Fruit fly (Drosophila melanogaster) whole organism, embryonic: ENCODE measurements around the gene mRpS11.

Source experiments
- Atf3 ChIP-seq: fragments of 200-800 bp; sonication (Bioruptor generic); optimal IDR thresholded peaks from 3 replicates; lab custom pipeline; 2016; ENCODE audit warnings: missing biosample characterization, missing genetic modification characterization
- Awh ChIP-seq: fragments of 200-800 bp; sonication (Bioruptor generic); IDR thresholded peaks from 2 replicates; pipeline ENCODE4, ENCODE4 v1.3.6; 2022; ENCODE audit warnings: missing biosample characterization, missing genetic modification characterization
- C15 ChIP-seq: fragments of 200-800 bp; sonication (Bioruptor generic); IDR thresholded peaks from 3 replicates; pipeline ENCODE4 v1.3.6; 2022; ENCODE audit warnings: missing biosample characterization, missing genetic modification characterization
- CG10209 ChIP-seq: fragments of 200-800 bp; sonication (Bioruptor generic); optimal IDR thresholded peaks from 3 replicates; lab custom pipeline; 2017; ENCODE audit warnings: missing biosample characterization, mild to moderate bottlenecking, missing genetic modification characterization, missing genetic modification reagents
- CG11247 ChIP-seq: fragments of 200-800 bp; sonication (Bioruptor generic); IDR thresholded peaks from 2 replicates; pipeline ENCODE4 v1.3.6; 2022; ENCODE audit warnings: missing biosample characterization, missing genetic modification characterization
- CG12236 ChIP-seq: fragments of 200-800 bp; sonication (Bioruptor generic); optimal IDR thresholded peaks from 2 replicates; lab custom pipeline; 2016; ENCODE audit warnings: missing biosample characterization, missing genetic modification characterization
- CG1233 ChIP-seq: fragments of 200-800 bp; sonication (Bioruptor generic); optimal IDR thresholded peaks from 4 replicates; lab custom pipeline; 2018; ENCODE audit warnings: missing biosample characterization, mild to moderate bottlenecking, missing genetic modification characterization
- CG12744 ChIP-seq: fragments of 200-800 bp; sonication (Bioruptor generic); optimal IDR thresholded peaks from 2 replicates; lab custom pipeline; 2016; ENCODE audit warnings: missing biosample characterization, missing genetic modification characterization
- CG13424 ChIP-seq: fragments of 200-800 bp; sonication (Bioruptor generic); optimal IDR thresholded peaks from 2 replicates; lab custom pipeline; 2019; ENCODE audit warnings: missing biosample characterization, mild to moderate bottlenecking, missing genetic modification characterization, moderate library complexity
- CG14667 ChIP-seq: fragments of 200-800 bp; sonication (Bioruptor generic); IDR thresholded peaks from 2 replicates; pipeline ENCODE4 v1.3.6; 2022; ENCODE audit warnings: missing biosample characterization, missing genetic modification characterization
- CG14710 ChIP-seq: fragments of 200-800 bp; sonication (Bioruptor generic); optimal IDR thresholded peaks from 3 replicates; lab custom pipeline; 2019; ENCODE audit warnings: missing biosample characterization, mild to moderate bottlenecking, missing genetic modification characterization, moderate library complexity
- CG16813 ChIP-seq: fragments of 200-800 bp; sonication (Bioruptor generic); IDR thresholded peaks from 3 replicates; pipeline ENCODE4 v1.3.6; 2022; ENCODE audit warnings: missing biosample characterization, missing genetic modification characterization; ENCODE audit not compliant: partially characterized antibody
- CG16815 ChIP-seq: fragments of 200-800 bp; sonication (Bioruptor generic); optimal IDR thresholded peaks from 3 replicates; lab custom pipeline; 2017; ENCODE audit warnings: missing biosample characterization, mild to moderate bottlenecking, missing genetic modification characterization
- CG18619 ChIP-seq: fragments of 200-800 bp; sonication (Bioruptor generic); optimal IDR thresholded peaks from 3 replicates; lab custom pipeline; 2017; ENCODE audit warnings: missing biosample characterization, mild to moderate bottlenecking, missing genetic modification characterization
- CG2875 ChIP-seq: fragments of 200-800 bp; sonication (Bioruptor generic); optimal IDR thresholded peaks from 2 replicates; lab custom pipeline; 2017; ENCODE audit warnings: missing biosample characterization, mild to moderate bottlenecking, missing genetic modification characterization, missing genetic modification reagents
- CG2889 ChIP-seq: fragments of 200-800 bp; sonication (Bioruptor generic); IDR thresholded peaks from 3 replicates; pipeline ENCODE4 v1.3.6; 2022; ENCODE audit warnings: missing biosample characterization, missing genetic modification characterization
- CG32532 ChIP-seq: fragments of 200-800 bp; sonication (Bioruptor generic); IDR thresholded peaks from 2 replicates; pipeline ENCODE4 v1.3.6; 2022; ENCODE audit warnings: missing biosample characterization, missing genetic modification characterization
- CG34422 ChIP-seq: fragments of 200-800 bp; sonication (Bioruptor generic); IDR thresholded peaks from 3 replicates; pipeline ENCODE4 v1.3.6; 2022; ENCODE audit warnings: missing biosample characterization, missing genetic modification characterization
- CG4424 ChIP-seq: fragments of 200-800 bp; sonication (Bioruptor generic); optimal IDR thresholded peaks from 3 replicates; lab custom pipeline; 2016; ENCODE audit warnings: missing biosample characterization, missing genetic modification characterization
- CG5953 ChIP-seq: fragments of 200-800 bp; sonication (Bioruptor generic); IDR thresholded peaks from 2 replicates; pipeline ENCODE4 v1.3.6; 2022; ENCODE audit warnings: missing biosample characterization, missing genetic modification characterization
- CG6813 ChIP-seq: fragments of 200-800 bp; sonication (Bioruptor generic); optimal IDR thresholded peaks from 2 replicates; lab custom pipeline; 2017; ENCODE audit warnings: missing biosample characterization, missing genetic modification characterization, mild to moderate bottlenecking, moderate library complexity, missing genetic modification reagents
- CG9727 ChIP-seq: fragments of 200-800 bp; sonication (Bioruptor generic); optimal IDR thresholded peaks from 3 replicates; lab custom pipeline; 2017; ENCODE audit warnings: missing biosample characterization, mild to moderate bottlenecking, missing genetic modification characterization
- CG9817 ChIP-seq: fragments of 200-800 bp; sonication (Bioruptor generic); optimal IDR thresholded peaks from 2 replicates; lab custom pipeline; 2018; ENCODE audit warnings: missing biosample characterization, mild to moderate bottlenecking, missing genetic modification characterization, moderate library complexity
- Dfd ChIP-seq, 2 experiments: fragments of >200 bp; optimal IDR thresholded peaks; 2 replicates each; lab custom pipeline; 2017; ENCODE audit warnings: missing biosample characterization in 2 of 2, missing genetic modification characterization in 2 of 2
- NC2α ChIP-seq: fragments of 200-800 bp; sonication (Bioruptor generic); optimal IDR thresholded peaks from 2 replicates; lab custom pipeline; 2016; ENCODE audit warnings: missing biosample characterization, missing genetic modification characterization
- NC2β ChIP-seq: fragments of 200-800 bp; sonication (Bioruptor generic); optimal IDR thresholded peaks from 2 replicates; lab custom pipeline; 2016; ENCODE audit warnings: missing biosample characterization, missing genetic modification characterization
- Neu2 ChIP-seq: fragments of 200-800 bp; sonication (Bioruptor generic); optimal IDR thresholded peaks from 3 replicates; lab custom pipeline; 2016; ENCODE audit warnings: missing biosample characterization, missing genetic modification characterization, borderline replicate concordance
- Oli ChIP-seq: fragments of 200-800 bp; sonication (Bioruptor generic); optimal IDR thresholded peaks from 2 replicates; lab custom pipeline; 2018; ENCODE audit warnings: missing biosample characterization, mild to moderate bottlenecking, missing genetic modification characterization, moderate library complexity
- Tbp ChIP-seq: fragments of >200 bp; optimal IDR thresholded peaks from 2 replicates; lab custom pipeline; 2018; ENCODE audit warnings: missing biosample characterization, missing genetic modification characterization
- Xbp1 ChIP-seq: fragments of 200-800 bp; sonication (Bioruptor generic); optimal IDR thresholded peaks from 3 replicates; lab custom pipeline; 2016; ENCODE audit warnings: missing biosample characterization, mild to moderate bottlenecking, missing genetic modification characterization
- ara ChIP-seq: fragments of 200-800 bp; sonication (Bioruptor generic); IDR thresholded peaks from 2 replicates; pipeline ENCODE4 v1.3.6; 2022; ENCODE audit warnings: missing biosample characterization, missing genetic modification characterization
- croc ChIP-seq: fragments of 200-800 bp; sonication (Bioruptor generic); conservative IDR thresholded peaks from 3 replicates; pipeline ENCODE4 v1.3.6; 2022; ENCODE audit warnings: missing biosample characterization, missing genetic modification characterization
- crp ChIP-seq, 2 experiments: fragments of 200-800 bp; sonication (Bioruptor generic); optimal IDR thresholded peaks; 2 replicates in 1 of 2; 3 replicates in 1 of 2; lab custom pipeline; 2017; ENCODE audit warnings: missing biosample characterization in 2 of 2, missing genetic modification characterization in 2 of 2, mild to moderate bottlenecking in 1 of 2, moderate library complexity in 1 of 2
- gem ChIP-seq: fragments of 200-800 bp; sonication (Bioruptor generic); optimal IDR thresholded peaks from 2 replicates; lab custom pipeline; 2019; ENCODE audit warnings: missing biosample characterization, mild to moderate bottlenecking, missing genetic modification characterization, moderate library complexity
- grn ChIP-seq: fragments of 200-800 bp; sonication (Bioruptor generic); optimal IDR thresholded peaks from 3 replicates; lab custom pipeline; 2017; ENCODE audit warnings: missing biosample characterization, missing genetic modification characterization
- kah ChIP-seq: fragments of 200-800 bp; sonication (Bioruptor generic); optimal IDR thresholded peaks from 2 replicates; lab custom pipeline; 2018; ENCODE audit warnings: missing biosample characterization, mild to moderate bottlenecking, missing genetic modification characterization
- lilli ChIP-seq: fragments of 200-800 bp; sonication (Bioruptor generic); optimal IDR thresholded peaks from 3 replicates; lab custom pipeline; 2016; ENCODE audit warnings: missing biosample characterization, missing genetic modification characterization
- lola ChIP-seq, 3 experiments: fragments of >200 bp in 2 of 3; fragments of 200-800 bp in 1 of 3; sonication (Bioruptor generic) in 1 of 3; optimal IDR thresholded peaks; 2 replicates each; lab custom pipeline; 2017 to 2019; ENCODE audit warnings: missing biosample characterization in 3 of 3, missing genetic modification characterization in 3 of 3, mild to moderate bottlenecking in 1 of 3, moderate library complexity in 1 of 3
- mirr ChIP-seq: fragments of 200-800 bp; sonication (Bioruptor generic); optimal IDR thresholded peaks from 3 replicates; lab custom pipeline; 2018; ENCODE audit warnings: missing biosample characterization, mild to moderate bottlenecking, missing genetic modification characterization
- prd ChIP-seq, 3 experiments: fragments of >200 bp in 2 of 3; fragments of 200-800 bp in 1 of 3; sonication (Bioruptor generic) in 1 of 3; optimal IDR thresholded peaks in 2 of 3; IDR thresholded peaks in 1 of 3; 2 replicates in 2 of 3; 3 replicates in 1 of 3; pipeline versions ENCODE4 v1.3.6 to Lab custom; 2017 to 2022; ENCODE audit warnings: missing biosample characterization in 1 of 3, missing genetic modification characterization in 1 of 3
- sc ChIP-seq, 3 experiments: fragments of >200 bp in 2 of 3; fragments of 200-800 bp in 1 of 3; sonication (Bioruptor generic) in 1 of 3; optimal IDR thresholded peaks; 2 replicates in 2 of 3; 3 replicates in 1 of 3; lab custom pipeline; 2017; ENCODE audit warnings: mild to moderate bottlenecking in 1 of 3, missing biosample characterization in 1 of 3, missing genetic modification characterization in 1 of 3, missing genetic modification reagents in 1 of 3
- schlank ChIP-seq: fragments of 200-800 bp; sonication (Bioruptor generic); optimal IDR thresholded peaks from 2 replicates; lab custom pipeline; 2018; ENCODE audit warnings: missing biosample characterization, mild to moderate bottlenecking, missing genetic modification characterization
- sens ChIP-seq: fragments of 200-800 bp; sonication (Bioruptor generic); peaks from one replicate; lab custom pipeline; 2016; ENCODE audit warnings: missing biosample characterization, missing genetic modification characterization
- slou ChIP-seq: fragments of 200-800 bp; sonication (Bioruptor generic); optimal IDR thresholded peaks from 3 replicates; lab custom pipeline; 2016; ENCODE audit warnings: missing biosample characterization, missing genetic modification characterization
- tgo ChIP-seq: fragments of 200-800 bp; sonication (Bioruptor generic); IDR thresholded peaks from 3 replicates; pipeline ENCODE4 v1.3.6; 2022; ENCODE audit warnings: missing biosample characterization, missing genetic modification characterization
- tio ChIP-seq: fragments of 200-800 bp; sonication (Bioruptor generic); optimal IDR thresholded peaks from 2 replicates; lab custom pipeline; 2017; ENCODE audit warnings: missing biosample characterization, missing genetic modification characterization, inconsistent platforms
- trem ChIP-seq: fragments of 200-800 bp; optimal IDR thresholded peaks from 3 replicates; lab custom pipeline; 2019; ENCODE audit warnings: missing biosample characterization, mild to moderate bottlenecking, missing genetic modification characterization, moderate library complexity
- zfh1 ChIP-seq: fragments of 200-800 bp; sonication (Bioruptor generic); IDR thresholded peaks from 3 replicates; pipeline ENCODE4 v1.3.6; 2022; ENCODE audit warnings: missing biosample characterization, missing genetic modification characterization

mRpS11 gene

DNA sequence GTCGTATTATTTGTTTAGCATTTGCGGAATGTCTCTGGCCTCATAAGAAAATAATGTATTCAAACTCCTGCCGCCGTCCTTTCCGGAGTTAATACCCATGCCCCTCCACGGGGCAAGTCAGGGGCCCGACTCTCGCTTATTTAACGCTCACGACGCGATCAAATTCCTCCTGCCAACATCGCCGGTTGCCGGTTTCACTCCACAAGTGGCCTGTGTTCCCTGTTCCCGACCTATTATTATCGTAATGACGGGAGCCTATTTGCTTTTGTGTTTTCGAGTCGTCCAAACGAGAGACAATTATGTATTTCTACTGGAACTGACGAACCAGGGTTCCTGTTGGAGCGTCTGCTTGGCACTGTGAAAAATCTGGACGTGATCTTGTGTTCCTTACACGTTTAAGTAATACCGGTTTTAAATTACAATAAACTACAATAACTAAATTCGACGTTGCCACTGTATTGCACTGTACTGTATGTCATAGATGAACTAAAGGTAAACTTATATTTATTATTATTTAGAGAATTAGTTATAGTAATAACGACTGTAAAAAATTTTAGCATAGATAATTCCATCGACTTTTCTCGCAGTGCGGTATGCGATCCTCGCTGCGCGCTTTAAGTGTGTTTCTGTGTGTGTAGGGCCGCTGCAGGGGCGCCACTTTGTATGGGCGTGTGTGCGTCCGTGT, 19.9 kb upstream of the mRpS11 start (continued):
- no peak for TF ChIP-seq NC2α (GFP tag; lab: Kevin White, UChicago)
- TF ChIP-seq tio (GFP tag; lab: Kevin White, UChicago), result peak; percentile 36
- no peak for TF ChIP-seq Dfd (GFP tag; optimal IDR thresholded peaks at IDR 0.05; lab: Kevin White, UChicago)
- TF ChIP-seq CG9817, result no peak
- no peak for TF ChIP-seq Awh (GFP tag; lab: Robert Waterston, UW)
- peak; percentile 25 for TF ChIP-seq Xbp1 (GFP tag; lab: Kevin White, UChicago)
- peak; percentile 78 for TF ChIP-seq sens (GFP tag; lab: Kevin White, UChicago)
- TF ChIP-seq CG18619 (GFP tag; lab: Kevin White, UChicago), result peak; percentile 6
- peak; percentile 68; the same call in 2 of the 3 replicates for TF ChIP-seq CG34422
- TF ChIP-seq CG5953 (GFP tag; lab: Robert Waterston, UW), result no peak
- TF ChIP-seq sc (optimal IDR thresholded peaks at IDR 0.05; lab: Kevin White, UChicago), result no peak
- no peak for TF ChIP-seq sc (GFP tag; optimal IDR thresholded peaks at IDR 0.05; lab: Kevin White, UChicago)
- TF ChIP-seq CG32532 (GFP tag; lab: Robert Waterston, UW), result no peak
- TF ChIP-seq CG12236 (GFP tag; lab: Kevin White, UChicago), result no peak
- no peak for TF ChIP-seq C15 (GFP tag; lab: Robert Waterston, UW)
- TF ChIP-seq CG1233 (GFP tag; lab: Kevin White, UChicago), result peak; percentile 56
- TF ChIP-seq Oli, result peak; percentile 32
- peak; percentile 3 for TF ChIP-seq Atf3 (GFP tag; lab: Kevin White, UChicago)
- TF ChIP-seq crp (GFP tag; optimal IDR thresholded peaks at IDR 0.05; lab: Kevin White, UChicago), result no peak
- no peak for TF ChIP-seq mirr (GFP tag; lab: Kevin White, UChicago)
- TF ChIP-seq kah (GFP tag; lab: Kevin White, UChicago), result peak; percentile 79
- peak; percentile 33 for TF ChIP-seq CG13424 (tag; lab: Kevin White, UChicago)
- TF ChIP-seq NC2β (GFP tag; lab: Kevin White, UChicago), result peak; percentile 14
- peak; percentile 46; the same call in 2 of the 3 replicates for TF ChIP-seq croc
- TF ChIP-seq lilli (GFP tag; lab: Kevin White, UChicago), result peak; percentile 27
- peak in 1 of 3 experiments; percentile 88 for TF ChIP-seq lola (GFP tag; optimal IDR thresholded peaks at IDR 0.05; lab: Kevin White, UChicago)
- peak; percentile 83 for TF ChIP-seq CG16815 (GFP tag; lab: Kevin White, UChicago)
- TF ChIP-seq zfh1 (GFP tag; lab: Robert Waterston, UW), result peak; percentile 44; the same call in 1 of the 3 replicates
- TF ChIP-seq CG4424 (GFP tag; lab: Kevin White, UChicago), result peak; percentile 63
- no peak for TF ChIP-seq CG2889
- no peak for TF ChIP-seq schlank (tag; lab: Kevin White, UChicago)
- TF ChIP-seq Tbp (GFP tag; lab: Kevin White, UChicago), result no peak
- TF ChIP-seq CG16813 (GFP tag; lab: Robert Waterston, UW), result no peak
- TF ChIP-seq Neu2, result no peak
- TF ChIP-seq ara (GFP tag; lab: Robert Waterston, UW), result 0 out of 2 replicates have a peak, but pooled peaks have one; percentile 42
- TF ChIP-seq CG12744 (GFP tag; lab: Kevin White, UChicago), result no peak
- TF ChIP-seq CG10209 (GFP tag; lab: Kevin White, UChicago), result peak; percentile 49
- TF ChIP-seq grn, result no peak
- TF ChIP-seq CG9727 (GFP tag; lab: Kevin White, UChicago), result peak; percentile 89
- TF ChIP-seq trem (tag; lab: Kevin White, UChicago), result peak; percentile 52
- TF ChIP-seq CG11247 (GFP tag; lab: Robert Waterston, UW), result no peak
- TF ChIP-seq tgo, result no peak; the same call in 2 of the 3 replicates
- TF ChIP-seq CG14710, result peak; percentile 79
- TF ChIP-seq CG6813 (GFP tag; lab: Kevin White, UChicago), result peak; percentile 34
- TF ChIP-seq prd (optimal IDR thresholded peaks at IDR 0.05; lab: Kevin White, UChicago), result no peak
- TF ChIP-seq prd (GFP tag; IDR thresholded peaks at IDR 0.05; lab: Robert Waterston, UW), result peak; percentile 75
- no peak for TF ChIP-seq slou (GFP tag; lab: Kevin White, UChicago)
- TF ChIP-seq gem (tag; lab: Kevin White, UChicago), result peak; percentile 75
- TF ChIP-seq CG14667 (GFP tag; lab: Robert Waterston, UW), result no peak
- peak; percentile 6 for TF ChIP-seq CG2875 (GFP tag; lab: Kevin White, UChicago)
